Fruit fly (Drosophila melanogaster) whole organism, embryonic: Measurements from ENCODE around the gene Nsun5.
A peak's percentile ranks its signal among the peaks of the same experiment; 100 is the strongest.

Experiments
- Abd-B ChIP-seq: fragments of 200-800 bp; sonication (Bioruptor generic); optimal IDR thresholded peaks from 2 replicates; lab custom pipeline; 2018; ENCODE audit warnings: missing biosample characterization, mild to moderate bottlenecking, missing genetic modification characterization, moderate library complexity
- Ada2b ChIP-seq: fragments of 200-800 bp; sonication (Bioruptor generic); IDR thresholded peaks from 2 replicates; pipeline ENCODE4 v1.3.6; 2022; ENCODE audit warnings: missing biosample characterization, missing genetic modification characterization
- Adf1 ChIP-seq: fragments of 200-800 bp; sonication (Bioruptor generic); IDR thresholded peaks from 2 replicates; pipeline ENCODE4 v1.3.6; 2022; ENCODE audit warnings: missing biosample characterization, missing genetic modification characterization
- Asciz ChIP-seq: fragments of 200-800 bp; sonication (Bioruptor generic); optimal IDR thresholded peaks from 2 replicates; lab custom pipeline; 2017; ENCODE audit warnings: missing biosample characterization, mild to moderate bottlenecking, missing genetic modification characterization, missing genetic modification reagents
- CG12104 ChIP-seq: fragments of 200-800 bp; sonication (Bioruptor generic); optimal IDR thresholded peaks from 3 replicates; lab custom pipeline; 2016; ENCODE audit warnings: missing biosample characterization, missing genetic modification characterization
- CG13287 ChIP-seq: fragments of 200-800 bp; sonication (Bioruptor generic); IDR thresholded peaks from 2 replicates; pipeline ENCODE4 v1.3.6; 2022; ENCODE audit warnings: missing biosample characterization, missing genetic modification characterization; ENCODE audit not compliant: partially characterized antibody
- CG1603 ChIP-seq: fragments of 200-800 bp; sonication (Bioruptor generic); optimal IDR thresholded peaks from 2 replicates; lab custom pipeline; 2019; ENCODE audit warnings: missing biosample characterization, mild to moderate bottlenecking, missing genetic modification characterization, moderate library complexity
- CG2120 ChIP-seq: fragments of 200-800 bp; sonication (Bioruptor generic); optimal IDR thresholded peaks from 3 replicates; lab custom pipeline; 2016; ENCODE audit warnings: missing biosample characterization, missing genetic modification characterization
- CG30431 ChIP-seq: fragments of 200-800 bp; sonication (Bioruptor generic); optimal IDR thresholded peaks from 2 replicates; lab custom pipeline; 2017; ENCODE audit warnings: missing biosample characterization, missing genetic modification characterization
- CG33213 ChIP-seq: fragments of 200-800 bp; sonication (Bioruptor generic); optimal IDR thresholded peaks from 3 replicates; lab custom pipeline; 2016; ENCODE audit warnings: missing biosample characterization, missing genetic modification characterization
- CG3995 ChIP-seq: fragments of 200-800 bp; sonication (Bioruptor generic); optimal IDR thresholded peaks from 3 replicates; lab custom pipeline; 2016; ENCODE audit warnings: missing biosample characterization, missing genetic modification characterization
- CG4282 ChIP-seq: fragments of 200-800 bp; sonication (Bioruptor generic); optimal IDR thresholded peaks from 2 replicates; lab custom pipeline; 2016; ENCODE audit warnings: missing biosample characterization, missing genetic modification characterization
- CG5245 ChIP-seq: fragments of 200-800 bp; sonication (Bioruptor generic); optimal IDR thresholded peaks from 3 replicates; lab custom pipeline; 2016; ENCODE audit warnings: missing biosample characterization, missing genetic modification characterization
- CG7372 ChIP-seq: fragments of 200-800 bp; sonication (Bioruptor generic); IDR thresholded peaks from 2 replicates; pipeline ENCODE4 v1.3.6; 2022; ENCODE audit warnings: missing biosample characterization, missing genetic modification characterization
- CG7786 ChIP-seq: fragments of 200-800 bp; sonication (Bioruptor generic); optimal IDR thresholded peaks from 2 replicates; lab custom pipeline; 2016; ENCODE audit warnings: missing biosample characterization, missing genetic modification characterization
- CG8924 ChIP-seq: fragments of 200-800 bp; optimal IDR thresholded peaks from 3 replicates; lab custom pipeline; 2019; ENCODE audit warnings: missing biosample characterization, mild to moderate bottlenecking, missing genetic modification characterization, moderate library complexity
- E2f2 ChIP-seq: fragments of 200-800 bp; sonication (Bioruptor generic); IDR thresholded peaks from 2 replicates; pipeline ENCODE4 v1.3.6; 2022; ENCODE audit warnings: missing biosample characterization, missing genetic modification characterization
- Ets65A ChIP-seq: fragments of 200-800 bp; sonication (Bioruptor generic); peaks from one replicate; lab custom pipeline; 2016; ENCODE audit warnings: missing biosample characterization, missing genetic modification characterization
- Ets97D ChIP-seq: fragments of 200-800 bp; sonication (Bioruptor generic); optimal IDR thresholded peaks from 3 replicates; lab custom pipeline; 2016; ENCODE audit warnings: missing biosample characterization, missing genetic modification characterization
- HmgZ ChIP-seq: fragments of 200-800 bp; sonication (Bioruptor generic); optimal IDR thresholded peaks from 2 replicates; lab custom pipeline; 2018; ENCODE audit warnings: missing biosample characterization, mild to moderate bottlenecking, missing genetic modification characterization
- Poxn ChIP-seq: fragments of 200-800 bp; sonication (Bioruptor generic); IDR thresholded peaks from 2 replicates; pipeline ENCODE4 v1.3.6; 2022; ENCODE audit warnings: missing biosample characterization, missing genetic modification characterization
- da ChIP-seq: fragments of 200-800 bp; sonication (Bioruptor generic); optimal IDR thresholded peaks from 2 replicates; lab custom pipeline; 2016; ENCODE audit warnings: missing biosample characterization, missing genetic modification characterization
- gcm2 ChIP-seq: fragments of 200-800 bp; sonication (Bioruptor generic); optimal IDR thresholded peaks from 2 replicates; lab custom pipeline; 2016; ENCODE audit warnings: missing biosample characterization, missing genetic modification characterization
- grau ChIP-seq: fragments of 200-800 bp; optimal IDR thresholded peaks from 3 replicates; lab custom pipeline; 2019; ENCODE audit warnings: missing biosample characterization, mild to moderate bottlenecking, missing genetic modification characterization, moderate library complexity
- grn ChIP-seq: fragments of 200-800 bp; sonication (Bioruptor generic); optimal IDR thresholded peaks from 3 replicates; lab custom pipeline; 2017; ENCODE audit warnings: missing biosample characterization, missing genetic modification characterization
- ind ChIP-seq: fragments of 200-800 bp; sonication (Bioruptor generic); optimal IDR thresholded peaks from 3 replicates; lab custom pipeline; 2016; ENCODE audit warnings: missing biosample characterization, missing genetic modification characterization
- pros ChIP-seq: fragments of 200-800 bp; sonication (Bioruptor generic); optimal IDR thresholded peaks from 3 replicates; lab custom pipeline; 2019; ENCODE audit warnings: missing biosample characterization, mild to moderate bottlenecking, missing genetic modification characterization, moderate library complexity
- sim ChIP-seq: fragments of 200-800 bp; sonication (Bioruptor generic); IDR thresholded peaks from 2 replicates; pipeline ENCODE4 v1.3.6; 2022; ENCODE audit warnings: missing biosample characterization, missing genetic modification characterization
- slbo ChIP-seq: fragments of 200-800 bp; sonication (Bioruptor generic); IDR thresholded peaks from 2 replicates; pipeline ENCODE4 v1.3.6; 2022; ENCODE audit warnings: missing biosample characterization, missing genetic modification characterization
- sqz ChIP-seq: fragments of 200-800 bp; sonication (Bioruptor generic); optimal IDR thresholded peaks from 3 replicates; lab custom pipeline; 2018; ENCODE audit warnings: missing biosample characterization, mild to moderate bottlenecking, missing genetic modification characterization
- tio ChIP-seq: fragments of 200-800 bp; sonication (Bioruptor generic); optimal IDR thresholded peaks from 2 replicates; lab custom pipeline; 2017; ENCODE audit warnings: missing biosample characterization, missing genetic modification characterization, inconsistent platforms
- tna ChIP-seq: fragments of 200-800 bp; sonication (Bioruptor generic); IDR thresholded peaks from 2 replicates; pipeline ENCODE4 v1.3.6; 2022; ENCODE audit warnings: missing biosample characterization, missing genetic modification characterization; ENCODE audit not compliant: partially characterized antibody
- vfl ChIP-seq: fragments of 200-800 bp; sonication (Bioruptor generic); optimal IDR thresholded peaks from 2 replicates; lab custom pipeline; 2016; ENCODE audit warnings: missing biosample characterization, missing genetic modification characterization

The Nsun5 gene

DNA sequence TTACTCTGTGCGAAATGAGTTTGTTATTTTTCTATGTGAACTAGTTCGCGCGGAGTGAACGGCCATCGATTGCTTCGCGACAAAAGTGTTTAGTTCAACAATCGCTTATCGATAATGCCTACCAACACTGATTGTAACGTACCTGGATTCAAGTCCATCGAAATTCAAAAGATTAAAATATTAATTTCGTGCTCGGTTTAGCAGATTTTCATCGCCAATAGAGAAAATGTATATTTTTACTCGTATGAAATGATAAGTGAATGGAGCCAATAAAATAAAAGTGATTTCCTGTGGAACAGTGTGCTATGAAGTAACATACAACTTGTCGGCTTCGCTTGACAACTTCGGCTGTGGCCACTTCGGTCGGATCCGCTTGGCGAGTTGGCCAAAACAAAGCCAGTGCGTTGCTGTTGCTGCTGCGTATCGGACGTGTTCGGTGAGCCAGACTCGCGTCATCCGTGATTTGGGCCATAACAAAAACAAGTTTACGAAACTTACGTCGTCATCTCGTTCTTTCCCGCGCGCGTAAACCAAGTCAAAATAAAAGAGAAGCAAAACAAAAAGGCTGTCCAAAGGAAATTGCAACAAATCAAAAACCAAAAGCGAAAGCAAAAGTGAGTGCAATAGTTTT, 18.3 kb upstream of the Nsun5 start, which contains the start of the genes CG5555 and myd (continued):
- TF ChIP-seq Ets97D (GFP tag; lab: Kevin White, UChicago) (peak; percentile 71), grau (peak; percentile 66), CG7372 (no peak), CG8924 (tag; lab: Kevin White, UChicago) (no peak), CG4282 (GFP tag; lab: Kevin White, UChicago) (no peak), CG7786 (GFP tag; lab: Kevin White, UChicago) (peak; percentile 38), CG3995 (GFP tag; lab: Kevin White, UChicago) (peak; percentile 87), vfl (GFP tag; lab: Kevin White, UChicago) (peak; percentile 28), Asciz (GFP tag; lab: Kevin White, UChicago) (no peak), tna (GFP tag; lab: Robert Waterston, UW) (peak; percentile 85), CG13287 (GFP tag; lab: Robert Waterston, UW) (peak; percentile 86), Ada2b (GFP tag; lab: Robert Waterston, UW) (no peak), CG12104 (GFP tag; lab: Kevin White, UChicago) (no peak), CG33213 (GFP tag; lab: Kevin White, UChicago) (peak; percentile 49), pros (no peak), CG30431 (GFP tag; lab: Kevin White, UChicago) (no peak), gcm2 (no peak), Abd-B (GFP tag; lab: Kevin White, UChicago) (no peak), grn (GFP tag; lab: Kevin White, UChicago) (no peak), CG1603 (peak; percentile 56), E2f2 (GFP tag; lab: Robert Waterston, UW) (peak; percentile 86)

DNA sequence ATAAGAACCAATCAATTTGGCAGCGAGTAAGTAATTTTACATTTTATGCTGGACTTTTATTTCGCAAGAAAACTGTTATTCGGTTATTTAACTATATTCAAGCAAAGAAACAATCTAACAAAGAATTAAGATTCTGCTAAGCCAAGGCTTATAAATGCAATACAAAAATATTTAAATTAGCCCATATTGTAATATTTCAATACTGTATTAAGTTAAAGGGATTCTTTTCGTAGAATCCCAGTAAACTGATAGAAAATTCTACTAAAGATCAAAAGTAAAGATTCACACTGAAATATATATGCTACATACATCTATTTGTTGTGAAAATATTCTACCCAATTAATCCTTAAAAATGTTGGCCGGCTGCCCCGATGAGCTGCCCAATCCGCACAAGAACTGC, 14.6 kb upstream of the Nsun5 start, which contains the start of gene CG14282:
Gene CG14282, plus strand, starts transcription at position 301 of the 400 bp plus-strand sequence.
- TF ChIP-seq sim: no peak
- TF ChIP-seq Poxn (GFP tag; lab: Robert Waterston, UW): no peak
- no peak for TF ChIP-seq ind
- TF ChIP-seq HmgZ (tag; lab: Kevin White, UChicago): no peak
- no peak for TF ChIP-seq da (GFP tag; lab: Kevin White, UChicago)
- TF ChIP-seq CG13287 (GFP tag; lab: Robert Waterston, UW): no peak

DNA sequence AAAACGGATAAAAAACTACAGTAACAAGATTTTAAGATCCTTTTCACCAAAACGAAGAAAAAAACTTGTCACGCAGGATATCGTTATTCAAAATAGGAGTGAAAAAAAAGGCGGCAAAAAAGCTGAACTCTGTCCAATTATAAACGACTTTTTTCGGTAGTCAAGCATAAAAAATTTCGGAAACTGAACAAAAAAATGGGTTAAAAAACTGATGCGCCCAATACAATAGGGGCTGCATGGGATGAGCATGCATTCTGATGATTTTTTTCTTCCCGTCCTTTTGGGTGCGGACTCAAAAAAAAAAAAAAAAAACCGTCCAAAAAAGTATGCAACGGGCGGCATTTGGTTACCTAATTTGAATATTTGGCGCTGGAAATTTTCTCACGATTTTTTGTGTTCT, 12.4 kb upstream of the Nsun5 start:
- TF ChIP-seq Abd-B (GFP tag; lab: Kevin White, UChicago) (no peak), tio (GFP tag; lab: Kevin White, UChicago) (no peak), slbo (GFP tag; lab: Robert Waterston, UW) (no peak), Adf1 (GFP tag; lab: Robert Waterston, UW) (no peak), CG2120 (no peak), sqz (peak; percentile 95)

DNA sequence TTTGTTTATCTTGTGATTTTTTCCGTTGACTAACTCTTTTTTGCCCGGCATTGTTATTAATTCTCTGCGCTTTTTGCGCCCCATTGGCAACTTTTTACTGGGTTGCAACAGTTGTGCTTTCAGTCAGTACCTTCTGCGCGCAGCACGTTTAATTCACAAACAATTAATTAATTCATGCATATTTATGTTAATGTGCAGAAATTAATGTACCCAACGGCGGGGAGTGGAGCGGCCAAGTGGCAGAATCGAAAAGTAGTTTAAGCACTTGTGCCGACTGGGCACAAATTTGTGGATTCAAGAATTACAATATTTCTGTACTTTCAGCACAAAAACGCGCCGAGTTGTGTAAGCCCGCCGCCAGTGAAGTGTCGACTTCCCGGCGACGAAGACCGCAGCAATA, 5.4 kb upstream of the Nsun5 start:
- TF ChIP-seq CG5245 (GFP tag; lab: Kevin White, UChicago) (no peak), E2f2 (GFP tag; lab: Robert Waterston, UW) (0 out of 2 replicates have a peak, but pooled peaks have one; percentile 6), Ets65A (peak; percentile 60)
